1 fruit fly cellular context compared by ENCODE assay signal in the genomic region with DNA sequence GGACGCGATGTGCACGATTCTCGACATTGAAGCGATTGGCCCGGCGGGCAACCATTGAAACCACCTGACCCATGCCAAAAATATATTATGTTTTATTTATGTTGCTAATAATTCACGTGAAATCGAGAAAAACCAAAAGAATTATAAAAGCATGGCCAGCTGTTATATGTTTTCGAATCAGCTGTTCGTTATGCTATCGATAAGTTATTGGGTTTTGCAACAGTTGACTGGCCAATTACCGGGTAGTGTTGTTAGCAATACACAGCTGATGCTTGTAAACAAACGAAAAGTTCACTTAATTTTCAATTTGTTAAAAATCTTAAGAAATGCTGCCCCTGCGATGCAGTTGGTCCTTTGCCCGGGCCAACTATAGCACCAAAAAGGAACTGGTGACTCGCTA.
TF ChIP-seq lines count a peak whose summit lies in the region.

Gene CG11722 (minus strand): TSS at position 200 of the 400 bp plus-strand sequence.
Gene mtTFB2 (plus strand): TSS at position 232 of the 400 bp plus-strand sequence.

TF ChIP-seq in whole organism, embryonic, 481 proteins besides CTCF, POLR2A, EP300 and RAD21 (continued from another document and continues in another):
- TF ChIP-seq CG10462 (GFP tag; optimal IDR thresholded peaks at IDR 0.05; lab: Kevin White, UChicago) (no peak), Blimp-1 (GFP tag; optimal IDR thresholded peaks at IDR 0.05; lab: Kevin White, UChicago) (no peak), CG4360 (GFP tag; IDR thresholded peaks at IDR 0.05; lab: Robert Waterston, UW) (no peak), Dll (GFP tag; IDR thresholded peaks at IDR 0.05; lab: Robert Waterston, UW; ENCODE audit: partially characterized antibody) (peak; percentile 72), Neu2 (GFP tag; optimal IDR thresholded peaks at IDR 0.05; lab: Kevin White, UChicago; ENCODE audit: borderline replicate concordance) (no peak), CG12942 (GFP tag; optimal IDR thresholded peaks at IDR 0.05; lab: Kevin White, UChicago) (no peak), CG18011 (GFP tag; optimal IDR thresholded peaks at IDR 0.05; lab: Kevin White, UChicago) (peak; percentile 92), CG2875 (GFP tag; optimal IDR thresholded peaks at IDR 0.05; lab: Kevin White, UChicago) (no peak), HHEX (GFP tag; optimal IDR thresholded peaks at IDR 0.05; lab: Kevin White, UChicago) (no peak), CG4617 (GFP tag; optimal IDR thresholded peaks at IDR 0.05; lab: Kevin White, UChicago; ENCODE audit: borderline replicate concordance) (no peak), CG13296 (GFP tag; optimal IDR thresholded peaks at IDR 0.05; lab: Kevin White, UChicago) (no peak), amos (GFP tag; IDR thresholded peaks at IDR 0.05; lab: Robert Waterston, UW; ENCODE audit: partially characterized antibody) (peak; percentile 52; the same call in 1 of the 2 replicates), CG2129 (GFP tag; IDR thresholded peaks at IDR 0.05; lab: Robert Waterston, UW; ENCODE audit: partially characterized antibody) (no peak; the same call in 1 of the 2 replicates), CG10366 (GFP tag; IDR thresholded peaks at IDR 0.05; lab: Robert Waterston, UW) (no peak), unpg (GFP tag; optimal IDR thresholded peaks at IDR 0.05; lab: Kevin White, UChicago) (no peak), CG3995 (GFP tag; optimal IDR thresholded peaks at IDR 0.05; lab: Kevin White, UChicago) (no peak), sd (tag; optimal IDR thresholded peaks at IDR 0.05; lab: Kevin White, UChicago) (no peak), Xbp1 (GFP tag; optimal IDR thresholded peaks at IDR 0.05; lab: Kevin White, UChicago) (no peak), Lpt (GFP tag; optimal IDR thresholded peaks at IDR 0.05; lab: Kevin White, UChicago) (no peak), Deaf1 (tag; optimal IDR thresholded peaks at IDR 0.05; lab: Kevin White, UChicago) (no peak), CG34422 (GFP tag; IDR thresholded peaks at IDR 0.05; lab: Robert Waterston, UW) (peak; percentile 65; the same call in 1 of the 3 replicates), Hr3 (GFP tag; optimal IDR thresholded peaks at IDR 0.05; lab: Kevin White, UChicago) (no peak), CG6791 (GFP tag; IDR thresholded peaks at IDR 0.05; lab: Robert Waterston, UW; ENCODE audit: partially characterized antibody) (no peak), Mad (GFP tag; optimal IDR thresholded peaks at IDR 0.05; lab: Kevin White, UChicago) (no peak), lbe (GFP tag; optimal IDR thresholded peaks at IDR 0.05; lab: Kevin White, UChicago) (peak; percentile 50), row (GFP tag; IDR thresholded peaks at IDR 0.05; lab: Robert Waterston, UW) (no peak), wek (GFP tag; optimal IDR thresholded peaks at IDR 0.05; lab: Kevin White, UChicago) (no peak), CG33213 (GFP tag; optimal IDR thresholded peaks at IDR 0.05; lab: Kevin White, UChicago) (no peak), Lhr (GFP tag; optimal IDR thresholded peaks at IDR 0.05; lab: Kevin White, UChicago) (no peak), Eip74EF (GFP tag; optimal IDR thresholded peaks at IDR 0.05; lab: Kevin White, UChicago) (no peak), CG3163 (GFP tag; optimal IDR thresholded peaks at IDR 0.05; lab: Kevin White, UChicago) (no peak), yki (optimal IDR thresholded peaks at IDR 0.05; lab: Kevin White, UChicago) (no peak), CG15514 (GFP tag; optimal IDR thresholded peaks at IDR 0.05; lab: Kevin White, UChicago) (peak; percentile 45), CG14860 (GFP tag; IDR thresholded peaks at IDR 0.05; lab: Robert Waterston, UW; ENCODE audit: partially characterized antibody) (no peak), CG32767 (GFP tag; IDR thresholded peaks at IDR 0.05; lab: Robert Waterston, UW) (no peak; the same call in 1 of the 2 replicates), Hmx (GFP tag; optimal IDR thresholded peaks at IDR 0.05; lab: Kevin White, UChicago) (no peak), CG31365 (tag; optimal IDR thresholded peaks at IDR 0.05; lab: Kevin White, UChicago) (no peak), CG2116 (GFP tag; optimal IDR thresholded peaks at IDR 0.05; lab: Kevin White, UChicago) (peak; percentile 50), mam (GFP tag; optimal IDR thresholded peaks at IDR 0.05; lab: Kevin White, UChicago) (no peak), bcd (GFP tag; optimal IDR thresholded peaks at IDR 0.05; lab: Kevin White, UChicago) (no peak), D19B (GFP tag; optimal IDR thresholded peaks at IDR 0.05; lab: Kevin White, UChicago) (no peak), unc-4 (GFP tag; IDR thresholded peaks at IDR 0.05; lab: Robert Waterston, UW; ENCODE audit: partially characterized antibody) (peak; percentile 60), slp2 (GFP tag; optimal IDR thresholded peaks at IDR 0.05; lab: Kevin White, UChicago) (no peak), CG8359 (GFP tag; optimal IDR thresholded peaks at IDR 0.05; lab: Kevin White, UChicago; ENCODE audit: borderline replicate concordance) (no peak), fd64A (GFP tag; optimal IDR thresholded peaks at IDR 0.05; lab: Kevin White, UChicago) (no peak), E2f2 (GFP tag; IDR thresholded peaks at IDR 0.05; lab: Robert Waterston, UW) (peak; percentile 46), NfI (GFP tag; optimal IDR thresholded peaks at IDR 0.05; lab: Kevin White, UChicago) (no peak), CG14710 (tag; optimal IDR thresholded peaks at IDR 0.05; lab: Kevin White, UChicago) (peak; percentile 14), eyg (GFP tag; optimal IDR thresholded peaks at IDR 0.05; lab: Kevin White, UChicago) (no peak), Dref (GFP tag; IDR thresholded peaks at IDR 0.05; lab: Robert Waterston, UW) (peak; percentile 68), CG18476 (GFP tag; optimal IDR thresholded peaks at IDR 0.05; lab: Kevin White, UChicago) (no peak), HLH4C (GFP tag; IDR thresholded peaks at IDR 0.05; lab: Robert Waterston, UW; ENCODE audit: partially characterized antibody) (0 out of 3 replicates have a peak, but pooled peaks have one; percentile 47), onecut (GFP tag; IDR thresholded peaks at IDR 0.05; lab: Robert Waterston, UW) (peak; percentile 72; the same call in 1 of the 2 replicates), gfzf (GFP tag; optimal IDR thresholded peaks at IDR 0.05; lab: Kevin White, UChicago) (peak; percentile 2), zen (tag; optimal IDR thresholded peaks at IDR 0.05; lab: Kevin White, UChicago) (peak; percentile 8), CG43689 (GFP tag; IDR thresholded peaks at IDR 0.05; lab: Robert Waterston, UW) (no peak), Atf3 (GFP tag; optimal IDR thresholded peaks at IDR 0.05; lab: Kevin White, UChicago) (no peak), pzg (GFP tag; optimal IDR thresholded peaks at IDR 0.05; lab: Kevin White, UChicago) (peak; percentile 53), sens (GFP tag; lab: Kevin White, UChicago) (peak; percentile 36), Sox102F (GFP tag; optimal IDR thresholded peaks at IDR 0.05; lab: Kevin White, UChicago) (no peak), z (GFP tag; IDR thresholded peaks at IDR 0.05; lab: Robert Waterston, UW) (no peak), run (tag; optimal IDR thresholded peaks at IDR 0.05; lab: Kevin White, UChicago) (no peak), Max (GFP tag; optimal IDR thresholded peaks at IDR 0.05; lab: Kevin White, UChicago) (no peak), CG11085 (GFP tag; IDR thresholded peaks at IDR 0.05; lab: Robert Waterston, UW) (no peak), chn (GFP tag; optimal IDR thresholded peaks at IDR 0.05; lab: Kevin White, UChicago) (no peak), CG15601 (tag; optimal IDR thresholded peaks at IDR 0.05; lab: Kevin White, UChicago) (no peak), CG4282 (GFP tag; optimal IDR thresholded peaks at IDR 0.05; lab: Kevin White, UChicago) (no peak), Awh (GFP tag; IDR thresholded peaks at IDR 0.05; lab: Robert Waterston, UW) (no peak), sima (GFP tag; optimal IDR thresholded peaks at IDR 0.05; lab: Kevin White, UChicago) (no peak), ken (GFP tag; IDR thresholded peaks at IDR 0.05; lab: Robert Waterston, UW) (no peak), CG14014 (GFP tag; IDR thresholded peaks at IDR 0.05; lab: Robert Waterston, UW) (no peak), CG3726 (GFP tag; IDR thresholded peaks at IDR 0.05; lab: Robert Waterston, UW) (no peak), pros (GFP tag; optimal IDR thresholded peaks at IDR 0.05; lab: Kevin White, UChicago) (no peak), cwo (GFP tag; optimal IDR thresholded peaks at IDR 0.05; lab: Kevin White, UChicago) (no peak), Dp (GFP tag; optimal IDR thresholded peaks at IDR 0.05; lab: Kevin White, UChicago) (peak; percentile 29), chm (GFP tag; IDR thresholded peaks at IDR 0.05; lab: Robert Waterston, UW) (peak; percentile 18; the same call in 1 of the 2 replicates), ftz-f1 (GFP tag; optimal IDR thresholded peaks at IDR 0.05; lab: Kevin White, UChicago) (no peak), NC2β (GFP tag; optimal IDR thresholded peaks at IDR 0.05; lab: Kevin White, UChicago) (no peak), Fer1 (GFP tag; optimal IDR thresholded peaks at IDR 0.05; lab: Kevin White, UChicago) (peak; percentile 36), croc (GFP tag; conservative IDR thresholded peaks at IDR 0.05; lab: Robert Waterston, UW) (no peak), CG8281 (tag; optimal IDR thresholded peaks at IDR 0.05; lab: Kevin White, UChicago) (no peak), bbx (GFP tag; IDR thresholded peaks at IDR 0.05; lab: Robert Waterston, UW; ENCODE audit: partially characterized antibody) (peak; percentile 39), CG12769 (tag; optimal IDR thresholded peaks at IDR 0.05; lab: Kevin White, UChicago) (no peak), Oaz (GFP tag; IDR thresholded peaks at IDR 0.05; lab: Robert Waterston, UW) (no peak), Scr (GFP tag; IDR thresholded peaks at IDR 0.05; lab: Robert Waterston, UW; ENCODE audit: partially characterized antibody) (peak; percentile 52), CG11696 (GFP tag; IDR thresholded peaks at IDR 0.05; lab: Robert Waterston, UW) (no peak), pfk (GFP tag; optimal IDR thresholded peaks at IDR 0.05; lab: Kevin White, UChicago) (no peak), CG17912 (GFP tag; optimal IDR thresholded peaks at IDR 0.05; lab: Kevin White, UChicago) (no peak), YL-1 (GFP tag; optimal IDR thresholded peaks at IDR 0.05; lab: Kevin White, UChicago) (no peak), trh (GFP tag; optimal IDR thresholded peaks at IDR 0.05; lab: Kevin White, UChicago) (no peak), CG9876 (GFP tag; optimal IDR thresholded peaks at IDR 0.05; lab: Kevin White, UChicago) (no peak), CG13287 (GFP tag; IDR thresholded peaks at IDR 0.05; lab: Robert Waterston, UW; ENCODE audit: partially characterized antibody) (peak; percentile 69), tin (GFP tag; optimal IDR thresholded peaks at IDR 0.05; lab: Kevin White, UChicago) (no peak), sens-2 (GFP tag; IDR thresholded peaks at IDR 0.05; lab: Robert Waterston, UW) (no peak), CG34376 (GFP tag; optimal IDR thresholded peaks at IDR 0.05; lab: Kevin White, UChicago) (peak; percentile 21), odd (GFP tag; optimal IDR thresholded peaks at IDR 0.05; lab: Kevin White, UChicago) (no peak), Gug (GFP tag; IDR thresholded peaks at IDR 0.05; lab: Robert Waterston, UW) (no peak), gsb-n (tag; optimal IDR thresholded peaks at IDR 0.05; lab: Kevin White, UChicago) (no peak), crp (GFP tag; optimal IDR thresholded peaks at IDR 0.05; lab: Kevin White, UChicago) (peak; percentile 50 to 95), stwl (tag; optimal IDR thresholded peaks at IDR 0.05; lab: Kevin White, UChicago) (peak; percentile 38), Sry-β (GFP tag; optimal IDR thresholded peaks at IDR 0.05; lab: Kevin White, UChicago) (no peak), CG7271 (tag; optimal IDR thresholded peaks at IDR 0.05; lab: Kevin White, UChicago) (no peak), CG11456 (GFP tag; IDR thresholded peaks at IDR 0.05; lab: Robert Waterston, UW) (no peak), aop (GFP tag; IDR thresholded peaks at IDR 0.05; lab: Robert Waterston, UW) (no peak), jigr1 (GFP tag; IDR thresholded peaks at IDR 0.05; lab: Robert Waterston, UW) (no peak), Jarid2 (GFP tag; optimal IDR thresholded peaks at IDR 0.05; lab: Kevin White, UChicago) (no peak), CG7839 (tag; optimal IDR thresholded peaks at IDR 0.05; lab: Kevin White, UChicago) (no peak), da (GFP tag; optimal IDR thresholded peaks at IDR 0.05; lab: Kevin White, UChicago) (no peak), chif (GFP tag; optimal IDR thresholded peaks at IDR 0.05; lab: Kevin White, UChicago) (no peak), CG11695 (GFP tag; IDR thresholded peaks at IDR 0.05; lab: Robert Waterston, UW) (no peak), CG2712 (tag; optimal IDR thresholded peaks at IDR 0.05; lab: Kevin White, UChicago) (peak; percentile 3), CoRest (tag; optimal IDR thresholded peaks at IDR 0.05; lab: Kevin White, UChicago) (no peak), Stat92E (GFP tag; optimal IDR thresholded peaks at IDR 0.05; lab: Kevin White, UChicago) (no peak), Ssrp (tag; optimal IDR thresholded peaks at IDR 0.05; lab: Kevin White, UChicago) (no peak), bigmax (GFP tag; optimal IDR thresholded peaks at IDR 0.05; lab: Kevin White, UChicago) (no peak), sisA (GFP tag; IDR thresholded peaks at IDR 0.05; lab: Robert Waterston, UW) (no peak), dan (GFP tag; IDR thresholded peaks at IDR 0.05; lab: Robert Waterston, UW) (no peak), ERR (GFP tag; optimal IDR thresholded peaks at IDR 0.05; lab: Kevin White, UChicago) (no peak), ATbp (GFP tag; optimal IDR thresholded peaks at IDR 0.05; lab: Kevin White, UChicago) (no peak), CG17568 (GFP tag; optimal IDR thresholded peaks at IDR 0.05; lab: Kevin White, UChicago) (no peak), crc (GFP tag; optimal IDR thresholded peaks at IDR 0.05; lab: Kevin White, UChicago) (no peak), B-H1 (GFP tag; IDR thresholded peaks at IDR 0.05; lab: Robert Waterston, UW) (no peak), hbn (GFP tag; IDR thresholded peaks at IDR 0.05; lab: Robert Waterston, UW; ENCODE audit: partially characterized antibody) (peak; percentile 63; the same call in 1 of the 2 replicates), CG18262 (tag; optimal IDR thresholded peaks at IDR 0.05; lab: Kevin White, UChicago) (no peak), CG10274 (GFP tag; optimal IDR thresholded peaks at IDR 0.05; lab: Kevin White, UChicago) (no peak), CG10431 (GFP tag; optimal IDR thresholded peaks at IDR 0.05; lab: Kevin White, UChicago) (no peak), CG13123 (GFP tag; optimal IDR thresholded peaks at IDR 0.05; lab: Kevin White, UChicago) (no peak), CG12104 (GFP tag; optimal IDR thresholded peaks at IDR 0.05; lab: Kevin White, UChicago) (no peak), pho (GFP tag; optimal IDR thresholded peaks at IDR 0.05; lab: Kevin White, UChicago) (no peak)
